Fruit fly (Drosophila melanogaster): ENCODE results near the gene Cox11.

Gene Cox11

dm6 chr2L:5496468-5497093, 30.2 kb upstream of the Cox11 start (continued):
- peak; percentile 31 for TF ChIP-seq CG3281 (GFP tag; optimal IDR thresholded peaks at IDR 0.05)
- TF ChIP-seq Vsx1 (GFP tag; optimal IDR thresholded peaks at IDR 0.05) = peak; percentile 40
- TF ChIP-seq CG1603 (tag; optimal IDR thresholded peaks at IDR 0.05) = peak; percentile 73
- no peak for TF ChIP-seq dati (GFP tag; IDR thresholded peaks at IDR 0.05)
- peak in 1 of 3 experiments; percentile 77 for TF ChIP-seq lola (GFP tag; optimal IDR thresholded peaks at IDR 0.05)
- peak; percentile 37; the same call in 1 of the 3 replicates for TF ChIP-seq H15 (GFP tag; IDR thresholded peaks at IDR 0.05)
- TF ChIP-seq CG18764 (GFP tag; optimal IDR thresholded peaks at IDR 0.05) = peak; percentile 4
- TF ChIP-seq tap (tag; optimal IDR thresholded peaks at IDR 0.05) = peak; percentile 56
- TF ChIP-seq CG9932 (GFP tag; IDR thresholded peaks at IDR 0.05) = peak; percentile 61
- TF ChIP-seq Ets65A (GFP tag) = peak; percentile 91
- TF ChIP-seq odd (GFP tag; optimal IDR thresholded peaks at IDR 0.05) = peak; percentile 1
- TF ChIP-seq Max (GFP tag; optimal IDR thresholded peaks at IDR 0.05) = peak; percentile 33
- TF ChIP-seq ara (GFP tag; IDR thresholded peaks at IDR 0.05) = peak; percentile 59; the same call in 1 of the 2 replicates
- peak; percentile 56; the same call in 1 of the 2 replicates for TF ChIP-seq Awh (GFP tag; IDR thresholded peaks at IDR 0.05)
- peak in 1 of 2 experiments; percentile 28 for TF ChIP-seq Eip74EF (GFP tag; optimal IDR thresholded peaks at IDR 0.05)
- TF ChIP-seq az2 (GFP tag; optimal IDR thresholded peaks at IDR 0.05) = peak; percentile 57
- peak; percentile 39 for TF ChIP-seq tin (GFP tag; optimal IDR thresholded peaks at IDR 0.05)
- TF ChIP-seq sens-2 (GFP tag; IDR thresholded peaks at IDR 0.05) = no peak
- peak; percentile 7 for TF ChIP-seq Usf (GFP tag; optimal IDR thresholded peaks at IDR 0.05)
- TF ChIP-seq fd3F (GFP tag; optimal IDR thresholded peaks at IDR 0.05) = peak; percentile 20
- TF ChIP-seq Pdp1 (GFP tag; optimal IDR thresholded peaks at IDR 0.05) = peak in 1 of 2 experiments; percentile 32
- TF ChIP-seq CG12769 (tag; optimal IDR thresholded peaks at IDR 0.05) = peak; percentile 66
- TF ChIP-seq gro (GFP tag; optimal IDR thresholded peaks at IDR 0.05) = peak; percentile 14
- no peak for TF ChIP-seq Bteb2 (GFP tag; optimal IDR thresholded peaks at IDR 0.05)
- no peak for TF ChIP-seq fru (optimal IDR thresholded peaks at IDR 0.05)
- TF ChIP-seq CG1647 (GFP tag; optimal IDR thresholded peaks at IDR 0.05) = peak; percentile 34
- no peak for TF ChIP-seq Opbp (GFP tag; IDR thresholded peaks at IDR 0.05; ENCODE audit: partially characterized antibody)
- no peak for TF ChIP-seq Sry-δ (GFP tag; optimal IDR thresholded peaks at IDR 0.05)
- peak; percentile 46 for TF ChIP-seq mam (GFP tag; optimal IDR thresholded peaks at IDR 0.05)
- peak; percentile 78 for TF ChIP-seq unpg (GFP tag; optimal IDR thresholded peaks at IDR 0.05)
- peak; percentile 1 for TF ChIP-seq dm (GFP tag; optimal IDR thresholded peaks at IDR 0.05)
- no peak for TF ChIP-seq cad (GFP tag; optimal IDR thresholded peaks at IDR 0.05)
- TF ChIP-seq Gsc (GFP tag; IDR thresholded peaks at IDR 0.05) = no peak
- TF ChIP-seq CG2712 (tag; optimal IDR thresholded peaks at IDR 0.05) = peak; percentile 81
- TF ChIP-seq stwl (tag; optimal IDR thresholded peaks at IDR 0.05) = peak; percentile 23
- TF ChIP-seq CG18476 (GFP tag; optimal IDR thresholded peaks at IDR 0.05) = peak; percentile 11
- TF ChIP-seq D19A (tag; optimal IDR thresholded peaks at IDR 0.05) = peak; percentile 57
- peak; percentile 61 for TF ChIP-seq CG2875 (GFP tag; optimal IDR thresholded peaks at IDR 0.05)
- TF ChIP-seq dmrt11E (tag; optimal IDR thresholded peaks at IDR 0.05) = peak; percentile 74
- peak; percentile 45 for TF ChIP-seq Abd-B (GFP tag; optimal IDR thresholded peaks at IDR 0.05)
- TF ChIP-seq CG10431 (GFP tag; optimal IDR thresholded peaks at IDR 0.05) = peak; percentile 36
- peak; percentile 57 for TF ChIP-seq CG8290 (GFP tag; optimal IDR thresholded peaks at IDR 0.05)
- peak in 1 of 2 experiments; percentile 27 for TF ChIP-seq CG8290 (tag; optimal IDR thresholded peaks at IDR 0.05)
- TF ChIP-seq chif (GFP tag; optimal IDR thresholded peaks at IDR 0.05) = peak; percentile 30 to 73
- peak; percentile 43 for TF ChIP-seq HHEX (GFP tag; optimal IDR thresholded peaks at IDR 0.05)
- TF ChIP-seq CG11456 (GFP tag; IDR thresholded peaks at IDR 0.05) = peak; percentile 60; the same call in 1 of the 3 replicates
- TF ChIP-seq Ravus (GFP tag; IDR thresholded peaks at IDR 0.05) = no peak
- no peak for TF ChIP-seq Dp (GFP tag; optimal IDR thresholded peaks at IDR 0.05)
- 0 out of 2 replicates have a peak, but pooled peaks have one; percentile 50 for TF ChIP-seq CG14014 (GFP tag; IDR thresholded peaks at IDR 0.05)
- peak; percentile 58 for TF ChIP-seq Camta (GFP tag; optimal IDR thresholded peaks at IDR 0.05)

Measured in whole organism, embryonic.